Worm (Caenorhabditis elegans) whole organism, L1 larva: ENCODE measurements around the gene ins-19.
"Not testable (repeated sequence)": the region's sequence is repeated elsewhere in the genome, so short reads cannot be mapped to it uniquely, and the experiment has no call there.

ENCODE experiments used
- F16B12.6 ChIP-seq: fragments of 150-350 bp; optimal IDR thresholded peaks from 2 replicates; lab custom pipeline; 2014; ENCODE audit warnings: missing biosample characterization, missing genetic modification characterization
- ama-1 ChIP-seq: fragments of 150-350 bp; optimal IDR thresholded peaks from 2 replicates; lab custom pipeline; 2014
- hpl-2 ChIP-seq: fragments of 150-350 bp; optimal IDR thresholded peaks from 2 replicates; lab custom pipeline; 2014; ENCODE audit warnings: missing biosample characterization, missing genetic modification reagents, missing genetic modification characterization
- xbp-1 ChIP-seq: sonication (generic microtip); optimal IDR thresholded peaks from 2 replicates; lab custom pipeline; 2016; ENCODE audit warnings: missing genetic modification characterization, missing compliant biosample characterization

DNA sequence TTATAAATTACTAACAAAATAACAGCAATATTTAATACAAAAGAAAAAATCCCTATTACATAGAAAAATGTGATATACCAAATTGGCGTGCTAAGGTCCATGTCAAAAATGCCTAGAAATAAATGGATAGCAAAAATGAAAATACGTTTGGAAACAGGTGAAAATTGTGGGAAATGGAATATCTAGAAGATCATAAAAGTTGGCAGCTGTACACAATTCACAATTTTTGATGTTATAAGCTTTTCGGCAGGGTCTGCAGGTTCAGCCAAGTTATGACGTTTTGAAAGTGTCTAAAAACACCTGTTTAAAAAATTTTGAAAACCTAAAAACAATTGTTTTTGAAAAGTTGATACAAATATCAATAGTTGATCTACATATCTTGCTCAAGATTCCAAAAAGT is 16.6 kb upstream of the ins-19 start, which contains the start of gene sri-42:
- TF ChIP-seq ama-1 (lab: Kevin White, UChicago); hpl-2 (GFP tag; lab: Kevin White, UChicago); F16B12.6 (tag; lab: Kevin White, UChicago); xbp-1 (tag; lab: Kevin White, UChicago): not testable (repeated sequence)
